Fruit fly (Drosophila melanogaster) whole organism, embryonic: ENCODE results near the gene CG42488.

Experiments
- Asciz ChIP-seq: fragments of 200-800 bp; sonication (Bioruptor generic); optimal IDR thresholded peaks from 2 replicates; lab custom pipeline; 2017; ENCODE audit warnings: missing biosample characterization, mild to moderate bottlenecking, missing genetic modification characterization, missing genetic modification reagents
- BtbVII ChIP-seq: fragments of 200-800 bp; sonication (Bioruptor generic); optimal IDR thresholded peaks from 3 replicates; lab custom pipeline; 2017; ENCODE audit warnings: missing biosample characterization, mild to moderate bottlenecking, missing genetic modification characterization
- CG11504 ChIP-seq: fragments of 200-800 bp; sonication (Bioruptor generic); optimal IDR thresholded peaks from 3 replicates; lab custom pipeline; 2019; ENCODE audit warnings: missing biosample characterization, mild to moderate bottlenecking, missing genetic modification characterization, moderate library complexity
- CG1233 ChIP-seq: fragments of 200-800 bp; sonication (Bioruptor generic); optimal IDR thresholded peaks from 4 replicates; lab custom pipeline; 2018; ENCODE audit warnings: missing biosample characterization, mild to moderate bottlenecking, missing genetic modification characterization
- CG12391 ChIP-seq: fragments of 200-800 bp; sonication (Bioruptor generic); optimal IDR thresholded peaks from 3 replicates; lab custom pipeline; 2018; ENCODE audit warnings: missing biosample characterization, mild to moderate bottlenecking, missing genetic modification characterization, moderate library complexity
- CG12942 ChIP-seq: fragments of 200-800 bp; sonication (Bioruptor generic); optimal IDR thresholded peaks from 3 replicates; lab custom pipeline; 2016; ENCODE audit warnings: missing biosample characterization, missing genetic modification characterization
- CG13424 ChIP-seq: fragments of 200-800 bp; sonication (Bioruptor generic); optimal IDR thresholded peaks from 2 replicates; lab custom pipeline; 2019; ENCODE audit warnings: missing biosample characterization, mild to moderate bottlenecking, missing genetic modification characterization, moderate library complexity
- CG13624 ChIP-seq: fragments of 200-800 bp; sonication (Bioruptor generic); optimal IDR thresholded peaks from 2 replicates; lab custom pipeline; 2016; ENCODE audit warnings: missing biosample characterization, missing genetic modification characterization
- CG15073 ChIP-seq: fragments of 200-800 bp; sonication (Bioruptor generic); optimal IDR thresholded peaks from 2 replicates; lab custom pipeline; 2016; ENCODE audit warnings: missing biosample characterization, missing genetic modification characterization
- CG17186 ChIP-seq: fragments of 200-800 bp; sonication (Bioruptor generic); optimal IDR thresholded peaks from 3 replicates; lab custom pipeline; 2017; ENCODE audit warnings: missing biosample characterization, missing genetic modification reagents, missing genetic modification characterization
- CG2202 ChIP-seq: fragments of 200-800 bp; sonication (Bioruptor generic); optimal IDR thresholded peaks from 2 replicates; lab custom pipeline; 2018; ENCODE audit warnings: missing biosample characterization, mild to moderate bottlenecking, missing genetic modification characterization
- CG30403 ChIP-seq: fragments of 200-800 bp; sonication (Bioruptor generic); optimal IDR thresholded peaks from 3 replicates; lab custom pipeline; 2016; ENCODE audit warnings: missing biosample characterization, missing genetic modification characterization
- CG31388 ChIP-seq: fragments of 200-800 bp; sonication (Bioruptor generic); optimal IDR thresholded peaks from 2 replicates; lab custom pipeline; 2016; ENCODE audit warnings: missing biosample characterization, missing genetic modification characterization
- CG32532 ChIP-seq: fragments of 200-800 bp; sonication (Bioruptor generic); IDR thresholded peaks from 2 replicates; pipeline ENCODE4 v1.3.6; 2022; ENCODE audit warnings: missing biosample characterization, missing genetic modification characterization
- CG5245 ChIP-seq: fragments of 200-800 bp; sonication (Bioruptor generic); optimal IDR thresholded peaks from 3 replicates; lab custom pipeline; 2016; ENCODE audit warnings: missing biosample characterization, missing genetic modification characterization
- CG7372 ChIP-seq: fragments of 200-800 bp; sonication (Bioruptor generic); IDR thresholded peaks from 2 replicates; pipeline ENCODE4 v1.3.6; 2022; ENCODE audit warnings: missing biosample characterization, missing genetic modification characterization
- CG9797 ChIP-seq: fragments of 200-800 bp; sonication (Bioruptor generic); optimal IDR thresholded peaks from 3 replicates; lab custom pipeline; 2018; ENCODE audit warnings: missing biosample characterization, mild to moderate bottlenecking, missing genetic modification characterization
- CHES-1-like ChIP-seq: fragments of 200-800 bp; sonication (Bioruptor generic); optimal IDR thresholded peaks from 2 replicates; lab custom pipeline; 2016; ENCODE audit warnings: missing biosample characterization, missing genetic modification characterization
- Dad ChIP-seq: fragments of 200-800 bp; sonication (Bioruptor generic); optimal IDR thresholded peaks from 3 replicates; lab custom pipeline; 2016; ENCODE audit warnings: missing biosample characterization, missing genetic modification characterization
- Fer2 ChIP-seq: fragments of 200-800 bp; sonication (Bioruptor generic); optimal IDR thresholded peaks from 2 replicates; lab custom pipeline; 2018; ENCODE audit warnings: missing biosample characterization, mild to moderate bottlenecking, missing genetic modification characterization, moderate library complexity
- Gsc ChIP-seq: fragments of 200-800 bp; sonication (Bioruptor generic); IDR thresholded peaks from 2 replicates; pipeline ENCODE4 v1.3.6; 2022; ENCODE audit warnings: missing biosample characterization, missing genetic modification characterization
- HLH3B ChIP-seq: fragments of 200-800 bp; sonication (Bioruptor generic); IDR thresholded peaks from 2 replicates; pipeline ENCODE4 v1.3.6; 2022; ENCODE audit warnings: missing biosample characterization, missing genetic modification characterization
- HLHmδ ChIP-seq: fragments of 200-800 bp; sonication (Bioruptor generic); optimal IDR thresholded peaks from 2 replicates; lab custom pipeline; 2018; ENCODE audit warnings: missing biosample characterization, mild to moderate bottlenecking, missing genetic modification characterization, moderate library complexity
- Hey ChIP-seq: fragments of 200-800 bp; sonication (Bioruptor generic); optimal IDR thresholded peaks from 3 replicates; lab custom pipeline; 2018; ENCODE audit warnings: missing biosample characterization, mild to moderate bottlenecking, missing genetic modification characterization
- NC2α ChIP-seq: fragments of 200-800 bp; sonication (Bioruptor generic); optimal IDR thresholded peaks from 2 replicates; lab custom pipeline; 2016; ENCODE audit warnings: missing biosample characterization, missing genetic modification characterization
- NC2β ChIP-seq: fragments of 200-800 bp; sonication (Bioruptor generic); optimal IDR thresholded peaks from 2 replicates; lab custom pipeline; 2016; ENCODE audit warnings: missing biosample characterization, missing genetic modification characterization
- Nf-YB ChIP-seq: fragments of 200-800 bp; sonication (Bioruptor generic); optimal IDR thresholded peaks from 3 replicates; lab custom pipeline; 2019; ENCODE audit warnings: missing biosample characterization, mild to moderate bottlenecking, missing genetic modification characterization, moderate library complexity
- Opbp ChIP-seq: fragments of 200-800 bp; sonication (Bioruptor generic); IDR thresholded peaks from 3 replicates; pipeline ENCODE4 v1.3.6; 2022; ENCODE audit warnings: missing biosample characterization, missing genetic modification characterization; ENCODE audit not compliant: partially characterized antibody
- Pdp1 ChIP-seq, 2 experiments: fragments of 200-800 bp; sonication (Bioruptor generic); optimal IDR thresholded peaks; 3 replicates each; lab custom pipeline; 2016; ENCODE audit warnings: missing biosample characterization in 2 of 2, missing genetic modification characterization in 2 of 2, mild to moderate bottlenecking in 1 of 2, moderate library complexity in 1 of 2
- Rfx ChIP-seq: fragments of 200-800 bp; sonication (Bioruptor generic); IDR thresholded peaks from 2 replicates; pipeline ENCODE4 v1.3.6; 2022; ENCODE audit warnings: missing biosample characterization, missing genetic modification characterization
- Sox100B ChIP-seq: fragments of 200-800 bp; sonication (Bioruptor generic); optimal IDR thresholded peaks from 3 replicates; lab custom pipeline; 2018; ENCODE audit warnings: missing biosample characterization, mild to moderate bottlenecking, missing genetic modification characterization
- Ssrp ChIP-seq: fragments of 200-800 bp; sonication (Bioruptor generic); optimal IDR thresholded peaks from 2 replicates; lab custom pipeline; 2018; ENCODE audit warnings: missing biosample characterization, mild to moderate bottlenecking, missing genetic modification characterization, moderate library complexity
- Taf1 ChIP-seq: fragments of 200-800 bp; sonication (Bioruptor generic); IDR thresholded peaks from 2 replicates; pipeline ENCODE4 v1.3.6; 2022; ENCODE audit warnings: missing biosample characterization, missing genetic modification characterization
- abd-A ChIP-seq: fragments of 200-800 bp; sonication (Bioruptor generic); optimal IDR thresholded peaks from 3 replicates; lab custom pipeline; 2019; ENCODE audit warnings: missing biosample characterization, mild to moderate bottlenecking, missing genetic modification characterization, moderate library complexity
- emc ChIP-seq: fragments of 200-800 bp; sonication (Bioruptor generic); optimal IDR thresholded peaks from 2 replicates; lab custom pipeline; 2016; ENCODE audit warnings: missing biosample characterization, missing genetic modification characterization
- gcm ChIP-seq: fragments of 200-800 bp; sonication (Bioruptor generic); optimal IDR thresholded peaks from 2 replicates; lab custom pipeline; 2019; ENCODE audit warnings: missing biosample characterization, mild to moderate bottlenecking, missing genetic modification characterization, moderate library complexity
- klu ChIP-seq: fragments of 200-800 bp; sonication (Bioruptor generic); IDR thresholded peaks from 2 replicates; pipeline ENCODE4 v1.3.6; 2022; ENCODE audit warnings: missing biosample characterization, missing genetic modification characterization
- mirr ChIP-seq: fragments of 200-800 bp; sonication (Bioruptor generic); optimal IDR thresholded peaks from 3 replicates; lab custom pipeline; 2018; ENCODE audit warnings: missing biosample characterization, mild to moderate bottlenecking, missing genetic modification characterization
- mld ChIP-seq: fragments of 200-800 bp; sonication (Bioruptor generic); IDR thresholded peaks from 3 replicates; pipeline ENCODE4 v1.3.6; 2022; ENCODE audit warnings: missing biosample characterization, missing genetic modification characterization; ENCODE audit not compliant: partially characterized antibody
- org-1 ChIP-seq: fragments of 200-800 bp; sonication (Bioruptor generic); optimal IDR thresholded peaks from 2 replicates; lab custom pipeline; 2017; ENCODE audit warnings: missing biosample characterization, missing genetic modification characterization
- sc ChIP-seq, 3 experiments: fragments of >200 bp in 2 of 3; fragments of 200-800 bp in 1 of 3; sonication (Bioruptor generic) in 1 of 3; optimal IDR thresholded peaks; 2 replicates in 2 of 3; 3 replicates in 1 of 3; lab custom pipeline; 2017; ENCODE audit warnings: mild to moderate bottlenecking in 1 of 3, missing biosample characterization in 1 of 3, missing genetic modification characterization in 1 of 3, missing genetic modification reagents in 1 of 3
- sens ChIP-seq: fragments of 200-800 bp; sonication (Bioruptor generic); peaks from one replicate; lab custom pipeline; 2016; ENCODE audit warnings: missing biosample characterization, missing genetic modification characterization
- so ChIP-seq: fragments of 200-800 bp; sonication (Bioruptor generic); IDR thresholded peaks from 3 replicates; pipeline ENCODE4 v1.3.6; 2022; ENCODE audit warnings: missing biosample characterization, missing genetic modification characterization
- tll ChIP-seq, 2 experiments: fragments of 200-800 bp in 1 of 2; fragments of >200 bp in 1 of 2; sonication (Bioruptor generic) in 1 of 2; optimal IDR thresholded peaks; 2 replicates each; lab custom pipeline; 2017 to 2019; ENCODE audit warnings: missing biosample characterization in 2 of 2, missing genetic modification characterization in 2 of 2, mild to moderate bottlenecking in 1 of 2, moderate library complexity in 1 of 2
- vfl ChIP-seq: fragments of 200-800 bp; sonication (Bioruptor generic); optimal IDR thresholded peaks from 2 replicates; lab custom pipeline; 2016; ENCODE audit warnings: missing biosample characterization, missing genetic modification characterization
- z ChIP-seq: fragments of 200-800 bp; sonication (Bioruptor generic); IDR thresholded peaks from 3 replicates; pipeline ENCODE4 v1.3.6; 2022; ENCODE audit warnings: missing biosample characterization, missing genetic modification characterization
- zen ChIP-seq: fragments of 200-800 bp; sonication (Bioruptor generic); optimal IDR thresholded peaks from 3 replicates; lab custom pipeline; 2018; ENCODE audit warnings: missing biosample characterization, mild to moderate bottlenecking, missing genetic modification characterization, moderate library complexity
- zfh1 ChIP-seq: fragments of 200-800 bp; sonication (Bioruptor generic); IDR thresholded peaks from 3 replicates; pipeline ENCODE4 v1.3.6; 2022; ENCODE audit warnings: missing biosample characterization, missing genetic modification characterization

The CG42488 gene

dm6 chr3R:25515450-25516288 lies 32.8 kb downstream of the CG42488 start, which contains the start of gene msi (continued):
- TF ChIP-seq CG15073 (GFP tag; lab: Kevin White, UChicago) (peak; percentile 76), gcm (GFP tag; lab: Kevin White, UChicago) (peak; percentile 99), Rfx (GFP tag; lab: Robert Waterston, UW) (peak; percentile 99), HLH3B (GFP tag; lab: Robert Waterston, UW) (peak; percentile 99), klu (GFP tag; lab: Robert Waterston, UW) (peak; percentile 98), Sox100B (GFP tag; lab: Kevin White, UChicago) (peak; percentile 100), Taf1 (GFP tag; lab: Robert Waterston, UW) (peak; percentile 97), NC2β (GFP tag; lab: Kevin White, UChicago) (peak; percentile 29), CG30403 (peak; percentile 96), sens (GFP tag; lab: Kevin White, UChicago) (peak; percentile 90), CG1233 (GFP tag; lab: Kevin White, UChicago) (peak; percentile 99), Dad (GFP tag; lab: Kevin White, UChicago) (peak; percentile 66), z (GFP tag; lab: Robert Waterston, UW) (peak; percentile 67; the same call in 1 of the 3 replicates), CHES-1-like (peak; percentile 65), HLHmδ (GFP tag; lab: Kevin White, UChicago) (peak; percentile 93), mirr (GFP tag; lab: Kevin White, UChicago) (peak; percentile 89), Ssrp (peak; percentile 100), sc (optimal IDR thresholded peaks at IDR 0.05; lab: Kevin White, UChicago) (no peak), sc (GFP tag; optimal IDR thresholded peaks at IDR 0.05; lab: Kevin White, UChicago) (peak; percentile 99), CG5245 (GFP tag; lab: Kevin White, UChicago) (peak; percentile 93), so (GFP tag; lab: Robert Waterston, UW) (peak; percentile 99), vfl (GFP tag; lab: Kevin White, UChicago) (peak; percentile 79), Asciz (GFP tag; lab: Kevin White, UChicago) (peak; percentile 99), Nf-YB (GFP tag; lab: Kevin White, UChicago) (peak; percentile 92), zen (tag; lab: Kevin White, UChicago) (peak; percentile 98), CG2202 (tag; lab: Kevin White, UChicago) (peak; percentile 98), Fer2 (tag; lab: Kevin White, UChicago) (peak; percentile 97), BtbVII (peak; percentile 97), CG12942 (GFP tag; lab: Kevin White, UChicago) (peak; percentile 97), CG13424 (tag; lab: Kevin White, UChicago) (peak; percentile 100), abd-A (peak; percentile 97), CG31388 (peak; percentile 93), CG32532 (GFP tag; lab: Robert Waterston, UW) (peak; percentile 99), emc (peak; percentile 33), CG9797 (GFP tag; lab: Kevin White, UChicago) (peak; percentile 57), Gsc (GFP tag; lab: Robert Waterston, UW) (peak; percentile 96), Pdp1 (GFP tag; optimal IDR thresholded peaks at IDR 0.05; lab: Kevin White, UChicago) (peak; percentile 69 to 80), CG11504 (tag; lab: Kevin White, UChicago) (peak; percentile 99), CG13624 (peak; percentile 69), tll (GFP tag; optimal IDR thresholded peaks at IDR 0.05; lab: Kevin White, UChicago) (peak in 1 of 2 experiments; percentile 65), zfh1 (GFP tag; lab: Robert Waterston, UW) (peak; percentile 98), Opbp (GFP tag; lab: Robert Waterston, UW) (no peak; the same call in 1 of the 3 replicates), org-1 (GFP tag; lab: Kevin White, UChicago) (peak; percentile 96), CG17186 (GFP tag; lab: Kevin White, UChicago) (peak; percentile 54), CG12391 (tag; lab: Kevin White, UChicago) (peak; percentile 100), mld (no peak), NC2α (no peak), Hey (no peak), CG7372 (GFP tag; lab: Robert Waterston, UW) (peak; percentile 99)
